Fruit fly (Drosophila melanogaster) whole organism, larva: Measurements from ENCODE around the gene CG4440.

ENCODE experiments used
- noc ChIP-seq: fragments of 200-800 bp; sonication (Bioruptor generic); optimal IDR thresholded peaks from 3 replicates; lab custom pipeline; 2019; ENCODE audit warnings: missing biosample characterization, mild to moderate bottlenecking, missing genetic modification characterization, moderate library complexity

Gene CG4440

dm6 chr2L:16299466-16300311 is 30.0 kb upstream of the CG4440 start, which contains the start of the genes heix and CG17328:
Gene heix, minus strand, starts transcription at chr2L:16299858.
Gene CG17328, plus strand, starts transcription at chr2L:16299943.
- TF ChIP-seq noc (tag; lab: Kevin White, UChicago) = no peak

- TF ChIP-seq noc (tag; lab: Kevin White, UChicago) = peak; percentile 44
These were observed 26.9 kb upstream of the CG4440 start, which contains the start of gene GMF for dm6 chr2L:16302773-16303279. Gene GMF, minus strand, starts transcription at chr2L:16302954.

DNA sequence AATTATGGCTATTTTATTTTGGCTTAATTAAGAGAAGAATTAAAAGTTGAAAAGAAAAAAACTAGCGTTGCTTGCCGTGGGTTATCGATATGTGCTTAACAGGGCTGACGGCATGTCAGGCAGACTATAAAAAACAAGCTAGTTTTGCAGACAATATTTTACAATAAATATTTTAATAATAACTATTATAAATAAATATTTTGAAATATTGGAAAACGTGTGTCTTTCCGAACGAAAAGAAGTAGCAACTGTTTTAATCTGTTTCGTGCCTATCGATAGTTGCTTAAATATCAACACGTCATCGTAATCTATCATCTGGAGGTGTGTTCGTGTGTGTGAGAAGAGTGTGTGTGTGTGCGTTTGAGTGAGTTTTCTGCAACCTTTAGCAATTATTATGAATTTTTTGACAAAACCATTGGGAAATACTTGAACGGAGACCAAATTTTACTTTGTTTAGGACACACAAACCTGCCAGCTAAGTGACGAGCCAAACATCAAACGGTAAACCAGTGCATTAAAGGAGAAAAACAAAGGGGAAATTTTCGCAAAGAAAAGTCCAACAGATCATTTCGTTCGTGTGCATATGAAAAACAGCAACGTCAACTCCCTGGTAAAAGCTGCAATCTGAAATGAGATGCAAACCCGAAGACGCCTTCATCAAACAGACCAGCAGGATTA is 22.6 kb upstream of the CG4440 start, which contains the start of the genes CG5861 and Syx5:
Gene CG5861 (minus strand): TSS at position 273 of the 678 bp plus-strand sequence.
Gene Syx5 (plus strand): TSS at position 321 of the 678 bp plus-strand sequence.
- TF ChIP-seq noc (tag; lab: Kevin White, UChicago) = peak; percentile 74

DNA sequence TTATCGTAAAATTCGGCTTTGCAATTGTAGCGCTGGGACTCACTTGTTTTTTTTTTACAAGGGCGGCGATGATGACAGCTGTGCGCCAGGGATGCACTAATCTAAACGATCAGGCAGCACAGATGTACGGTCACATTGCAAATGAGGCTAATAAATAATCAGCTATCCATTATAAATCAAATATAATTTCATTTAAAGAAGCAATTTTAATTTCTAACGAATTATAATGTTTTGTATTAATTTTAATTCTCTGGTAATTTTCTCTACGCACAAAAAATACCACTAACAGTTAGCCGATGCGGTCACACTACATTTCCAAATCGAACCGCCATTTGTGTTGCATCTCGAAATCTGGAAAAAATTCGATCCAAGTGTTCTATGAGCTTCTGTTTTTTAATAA is 19.1 kb upstream of the CG4440 start, which contains the start of the genes cni and fzy:
Gene cni (minus strand): TSS at position 79 of the 400 bp plus-strand sequence.
Gene fzy (plus strand): TSS at position 309 of the 400 bp plus-strand sequence.
- TF ChIP-seq noc (tag; lab: Kevin White, UChicago) = no peak

DNA sequence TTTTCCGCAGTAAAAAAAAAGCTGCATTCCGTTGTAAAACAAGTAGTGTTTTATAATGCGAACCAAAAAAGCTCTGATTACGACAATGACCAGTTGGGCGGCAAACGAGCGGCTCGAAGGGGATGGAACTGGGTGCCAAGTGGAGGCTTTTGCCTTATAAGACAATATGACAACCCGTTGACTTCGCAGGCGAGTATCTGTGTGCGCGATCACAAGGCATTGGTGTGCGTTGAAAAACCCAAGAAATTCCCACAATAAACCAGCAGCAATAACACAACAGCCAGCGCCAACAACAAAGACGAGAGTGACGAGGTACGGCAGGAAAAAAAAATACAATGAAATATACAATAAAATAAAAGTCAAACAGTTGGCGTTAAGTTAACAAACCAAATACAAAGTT is 14.7 kb upstream of the CG4440 start:
- peak; percentile 6 for TF ChIP-seq noc (tag; lab: Kevin White, UChicago)

dm6 chr2L:16315844-16316243 is 13.9 kb upstream of the CG4440 start:
- TF ChIP-seq noc (tag; lab: Kevin White, UChicago) = no peak

dm6 chr2L:16316410-16316809 is 13.3 kb upstream of the CG4440 start:
- no peak for TF ChIP-seq noc (tag; lab: Kevin White, UChicago)

dm6 chr2L:16317131-16317530 is 12.6 kb upstream of the CG4440 start:
- no peak for TF ChIP-seq noc (tag; lab: Kevin White, UChicago)

dm6 chr2L:16317777-16318610 is 11.7 kb upstream of the CG4440 start:
- TF ChIP-seq noc (tag; lab: Kevin White, UChicago) = peak; percentile 4

DNA sequence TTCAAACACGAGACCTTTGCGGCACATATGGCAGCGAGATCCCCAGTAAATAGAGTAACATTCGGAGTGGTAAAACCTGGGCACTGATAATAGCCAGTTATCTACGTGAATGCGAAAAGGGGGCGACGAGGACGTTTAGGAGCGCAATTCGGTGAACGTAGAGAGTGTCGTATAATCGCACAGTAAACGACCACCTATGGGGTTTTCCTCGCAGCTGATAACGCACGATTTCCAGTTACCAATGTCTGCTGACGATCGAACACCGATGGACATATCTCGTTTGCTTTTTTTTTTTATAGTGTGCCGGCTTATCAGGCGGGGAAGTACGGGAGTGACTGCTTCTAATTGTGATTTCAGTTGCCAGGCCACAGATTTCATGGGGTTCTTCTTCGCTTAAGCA is 10.0 kb upstream of the CG4440 start:
- TF ChIP-seq noc (tag; lab: Kevin White, UChicago) = peak; percentile 21

DNA sequence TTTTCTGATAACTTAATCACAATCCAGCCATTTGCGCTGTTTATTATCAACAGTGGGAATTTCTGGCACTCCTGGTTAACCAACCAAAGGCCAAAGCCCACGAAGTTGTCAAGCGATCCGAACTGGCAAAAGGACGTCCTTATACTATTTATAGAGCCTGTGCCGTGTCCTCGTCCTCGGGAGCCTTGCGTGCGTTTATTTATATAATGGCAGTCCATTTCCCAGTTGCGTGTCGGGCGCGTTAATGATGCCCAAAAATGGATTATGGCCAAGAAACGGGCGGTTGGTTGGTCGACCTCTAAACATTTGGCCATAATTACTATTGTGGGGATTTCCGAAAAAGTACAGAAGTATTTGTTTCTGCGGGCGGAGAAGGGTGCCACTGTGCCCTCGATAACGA is 9.3 kb upstream of the CG4440 start:
- TF ChIP-seq noc (tag; lab: Kevin White, UChicago) = no peak

DNA sequence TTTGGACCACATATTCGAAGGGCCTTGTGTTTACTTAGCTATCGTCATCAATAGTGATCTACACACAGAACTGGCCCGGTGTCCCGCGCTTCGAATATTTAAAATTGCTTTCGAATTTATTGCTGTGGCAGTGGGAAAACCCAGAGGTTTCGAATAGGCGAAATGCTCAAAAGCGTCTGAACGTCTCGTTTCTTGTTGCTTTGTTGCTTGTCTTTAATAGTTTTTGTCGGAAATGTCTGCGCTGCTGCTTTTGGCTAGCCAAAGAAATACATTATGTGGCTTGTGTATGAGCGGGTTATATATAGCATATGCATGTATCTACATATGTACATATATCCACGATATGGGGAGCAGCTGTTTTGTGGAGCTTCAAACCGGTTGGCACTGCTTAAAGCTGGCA is 8.5 kb upstream of the CG4440 start:
- TF ChIP-seq noc (tag; lab: Kevin White, UChicago) = no peak

- TF ChIP-seq noc (tag; lab: Kevin White, UChicago) = no peak
These were observed 7.7 kb upstream of the CG4440 start for dm6 chr2L:16321872-16322631.

DNA sequence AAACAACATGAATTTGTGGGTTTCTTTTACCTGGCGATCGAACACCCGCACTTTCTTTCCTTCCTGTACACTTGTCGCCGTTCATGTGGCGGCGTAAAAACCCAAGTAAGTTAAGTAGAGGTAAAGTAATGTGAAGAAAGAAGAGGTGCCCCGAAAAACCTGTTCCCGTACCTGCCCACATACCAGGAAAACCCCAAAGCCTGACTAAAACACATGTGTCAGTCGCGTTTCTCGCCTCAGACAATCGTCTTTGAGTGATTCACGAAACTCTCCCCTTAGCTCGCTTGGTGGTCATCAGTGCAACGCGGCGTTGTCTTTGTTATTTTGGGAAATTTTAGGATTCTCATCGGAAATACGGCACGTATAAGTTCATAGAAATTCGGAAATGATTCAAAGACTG is 6.2 kb upstream of the CG4440 start:
- no peak for TF ChIP-seq noc (tag; lab: Kevin White, UChicago)
